Worm (Caenorhabditis elegans) whole organism, late embryonic: Measurements from ENCODE around the gene Y57G7A.11.

ENCODE experiments used
- C08G9.2 ChIP-seq: sonication (generic microtip); optimal IDR thresholded peaks from 2 replicates; lab custom pipeline; 2016; ENCODE audit warnings: mild to moderate bottlenecking, missing genetic modification characterization, moderate library complexity, missing compliant biosample characterization
- F13H6.1 ChIP-seq: sonication (generic microtip); optimal IDR thresholded peaks from 2 replicates; lab custom pipeline; 2016; ENCODE audit warnings: missing genetic modification characterization, missing compliant biosample characterization
- ceh-48 ChIP-seq: sonication (generic microtip); optimal IDR thresholded peaks from 2 replicates; lab custom pipeline; 2016; ENCODE audit warnings: missing genetic modification characterization, inconsistent platforms, missing compliant biosample characterization
- eyg-1 ChIP-seq: sonication (generic microtip); optimal IDR thresholded peaks from 2 replicates; lab custom pipeline; 2016; ENCODE audit warnings: missing genotype, missing genetic modification characterization, missing compliant biosample characterization
- hlh-13 ChIP-seq: fragments of 200-800 bp; sonication (Bioruptor generic); optimal IDR thresholded peaks from 2 replicates; lab custom pipeline; 2018; ENCODE audit warnings: mild to moderate bottlenecking, missing genetic modification characterization, missing compliant biosample characterization
- nhr-11 ChIP-seq: fragments of 150-350 bp; optimal IDR thresholded peaks from 2 replicates; lab custom pipeline; 2014; ENCODE audit warnings: missing biosample characterization, missing genetic modification characterization
- pqm-1 ChIP-seq: sonication (generic microtip); optimal IDR thresholded peaks from 2 replicates; lab custom pipeline; 2016; ENCODE audit warnings: missing genetic modification characterization, missing compliant biosample characterization

DNA sequence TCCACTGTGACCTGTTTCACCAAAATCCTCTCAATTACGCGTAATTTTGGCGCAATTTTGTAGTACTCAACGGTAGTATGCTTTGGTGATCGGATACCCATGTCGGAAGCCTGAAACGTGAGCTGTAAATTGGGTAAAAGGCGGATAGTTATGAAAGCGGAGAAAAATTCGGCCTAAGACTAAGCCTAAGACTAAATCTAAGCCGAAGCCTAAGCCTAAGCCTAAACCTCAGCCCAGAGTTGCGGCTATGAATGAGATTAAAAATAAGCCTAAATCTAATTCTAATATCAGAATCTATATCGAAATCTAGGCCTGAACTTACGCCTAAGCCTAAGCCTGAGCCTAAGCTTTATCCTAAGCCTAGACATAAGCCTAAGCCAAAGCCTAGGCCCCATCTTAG is 24.4 kb downstream of the Y57G7A.11 start, which contains the start of gene lin-42:
- TF ChIP-seq C08G9.2 (tag; lab: Kevin White, UChicago) = no peak
- TF ChIP-seq eyg-1 (tag; lab: Kevin White, UChicago) = no peak
- no peak for TF ChIP-seq F13H6.1 (tag; lab: Kevin White, UChicago)
- no peak for TF ChIP-seq ceh-48 (tag; lab: Kevin White, UChicago)
- no peak for TF ChIP-seq nhr-11
- no peak for TF ChIP-seq hlh-13 (GFP tag; lab: Kevin White, UChicago)
- TF ChIP-seq pqm-1 (tag; lab: Kevin White, UChicago) = no peak
